Fruit fly (Drosophila melanogaster) whole organism, adult: ENCODE data around the gene CG15208.

Experiments used
- CG14711 ChIP-seq: fragments of 200-800 bp; sonication (Bioruptor generic); optimal IDR thresholded peaks from 2 replicates; lab custom pipeline; 2018; ENCODE audit warnings: missing biosample characterization, mild to moderate bottlenecking, missing genetic modification characterization, moderate library complexity
- CG7045 ChIP-seq: fragments of 200-800 bp; sonication (Bioruptor generic); optimal IDR thresholded peaks from 2 replicates; lab custom pipeline; 2017; ENCODE audit warnings: missing biosample characterization, mild to moderate bottlenecking, missing genetic modification characterization
- CG7101 ChIP-seq: fragments of 200-800 bp; sonication (Bioruptor generic); optimal IDR thresholded peaks from 2 replicates; lab custom pipeline; 2018; ENCODE audit warnings: missing biosample characterization, mild to moderate bottlenecking, missing genetic modification characterization, moderate library complexity
- Clk ChIP-seq: fragments of 200-800 bp; sonication (Bioruptor generic); optimal IDR thresholded peaks from 2 replicates; lab custom pipeline; 2017; ENCODE audit warnings: missing biosample characterization, missing genetic modification characterization
- Hr96 ChIP-seq: fragments of 200-800 bp; sonication (Bioruptor generic); optimal IDR thresholded peaks from 2 replicates; lab custom pipeline; 2016; ENCODE audit warnings: missing biosample characterization, missing genetic modification characterization
- Mnt ChIP-seq: fragments of 200-800 bp; sonication (Bioruptor generic); optimal IDR thresholded peaks from 2 replicates; lab custom pipeline; 2016; ENCODE audit warnings: missing biosample characterization, mild to moderate bottlenecking, missing genetic modification characterization
- bab1 ChIP-seq: fragments of 200-800 bp; sonication (Bioruptor generic); optimal IDR thresholded peaks from 3 replicates; lab custom pipeline; 2019; ENCODE audit warnings: missing biosample characterization, mild to moderate bottlenecking, missing genetic modification characterization, moderate library complexity
- cic ChIP-seq: fragments of 200-800 bp; sonication (Bioruptor generic); optimal IDR thresholded peaks from 2 replicates; lab custom pipeline; 2017; ENCODE audit warnings: missing biosample characterization, mild to moderate bottlenecking, missing genetic modification characterization, moderate library complexity
- cnc ChIP-seq, 2 experiments: fragments of >200 bp; optimal IDR thresholded peaks; 2 replicates each; lab custom pipeline; 2017
- kay ChIP-seq: fragments of 200-800 bp; sonication (Bioruptor generic); peaks from one replicate; lab custom pipeline; 2016; ENCODE audit warnings: missing biosample characterization, missing genetic modification characterization, borderline replicate concordance
- ovo ChIP-seq: fragments of 200-800 bp; sonication (Bioruptor generic); optimal IDR thresholded peaks from 2 replicates; lab custom pipeline; 2016; ENCODE audit warnings: missing biosample characterization, missing genetic modification characterization
- pad ChIP-seq: fragments of 200-800 bp; sonication (Bioruptor generic); optimal IDR thresholded peaks from 3 replicates; lab custom pipeline; 2017; ENCODE audit warnings: missing biosample characterization, missing genetic modification characterization, mild to moderate bottlenecking, moderate library complexity, missing genetic modification reagents
- tj ChIP-seq: fragments of 200-800 bp; sonication (Bioruptor generic); optimal IDR thresholded peaks from 3 replicates; lab custom pipeline; 2017; ENCODE audit warnings: missing biosample characterization, mild to moderate bottlenecking, missing genetic modification characterization, moderate library complexity

- TF ChIP-seq Mnt (no peak), cnc (optimal IDR thresholded peaks at IDR 0.05; lab: Kevin White, UChicago) (no peak), CG7045 (GFP tag; lab: Kevin White, UChicago) (no peak), CG14711 (tag; lab: Kevin White, UChicago) (no peak), ovo (GFP tag; lab: Kevin White, UChicago) (no peak), cic (no peak), CG7101 (tag; lab: Kevin White, UChicago) (no peak), Hr96 (no peak), kay (GFP tag; lab: Kevin White, UChicago) (no peak), Clk (GFP tag; lab: Kevin White, UChicago) (no peak), pad (GFP tag; lab: Kevin White, UChicago) (no peak), tj (no peak), bab1 (GFP tag; lab: Kevin White, UChicago) (no peak)
Measured at dm6 chrX:10905467-10905866, 5.7 kb downstream of the CG15208 start, which contains the start of gene CG43901.
